Worm (Caenorhabditis elegans) whole organism, L2 larva: ENCODE results near the gene nfi-1.

ENCODE experiments used
- aly-2 ChIP-seq: fragments of 150-350 bp; optimal IDR thresholded peaks from 2 replicates; lab custom pipeline; 2014; ENCODE audit warnings: missing biosample characterization, missing genetic modification characterization
- ama-1 ChIP-seq: fragments of 150-350 bp; optimal IDR thresholded peaks from 2 replicates; lab custom pipeline; 2018; ENCODE audit warnings: inconsistent platforms
- dmd-4 ChIP-seq: sonication (generic microtip); optimal IDR thresholded peaks from 2 replicates; lab custom pipeline; 2017; ENCODE audit warnings: missing biosample characterization, missing genetic modification characterization
- egl-27 ChIP-seq: sonication (generic microtip); optimal IDR thresholded peaks from 3 replicates; lab custom pipeline; 2017; ENCODE audit warnings: missing biosample characterization, missing genetic modification reagents, missing genetic modification characterization
- elt-1 ChIP-seq: fragments of 150-350 bp; optimal IDR thresholded peaks from 2 replicates; lab custom pipeline; 2014; ENCODE audit warnings: missing biosample characterization, missing genetic modification characterization
- fos-1 ChIP-seq: fragments of 150-350 bp; optimal IDR thresholded peaks from 2 replicates; lab custom pipeline; 2014; ENCODE audit warnings: missing biosample characterization, missing genetic modification characterization
- mdl-1 ChIP-seq, 2 experiments: fragments of 150-350 bp in 1 of 2; sonication (generic microtip) in 1 of 2; optimal IDR thresholded peaks; 2 replicates each; lab custom pipeline; 2017; ENCODE audit warnings: missing biosample characterization in 2 of 2, missing genetic modification characterization in 2 of 2
- nhr-12 ChIP-seq: fragments of 150-350 bp; optimal IDR thresholded peaks from 2 replicates; lab custom pipeline; 2014; ENCODE audit warnings: missing biosample characterization, missing genetic modification characterization
- nhr-25 ChIP-seq: fragments of 150-350 bp; sonication (generic microtip); optimal IDR thresholded peaks from 3 replicates; lab custom pipeline; 2014; ENCODE audit warnings: missing biosample characterization, missing genetic modification characterization
- nhr-77 ChIP-seq: fragments of 150-350 bp; optimal IDR thresholded peaks from 2 replicates; lab custom pipeline; 2014; ENCODE audit warnings: missing biosample characterization, missing genetic modification characterization
- unc-39 ChIP-seq: fragments of 150-350 bp; optimal IDR thresholded peaks from 2 replicates; lab custom pipeline; 2014; ENCODE audit warnings: missing biosample characterization, missing genetic modification characterization
- unc-62 ChIP-seq: fragments of 150-350 bp; optimal IDR thresholded peaks from 2 replicates; lab custom pipeline; 2014; ENCODE audit warnings: missing biosample characterization, missing genetic modification reagents, missing genetic modification characterization
- zag-1 ChIP-seq: fragments of 150-350 bp; optimal IDR thresholded peaks from 2 replicates; lab custom pipeline; 2014; ENCODE audit warnings: missing biosample characterization, missing genetic modification characterization

DNA sequence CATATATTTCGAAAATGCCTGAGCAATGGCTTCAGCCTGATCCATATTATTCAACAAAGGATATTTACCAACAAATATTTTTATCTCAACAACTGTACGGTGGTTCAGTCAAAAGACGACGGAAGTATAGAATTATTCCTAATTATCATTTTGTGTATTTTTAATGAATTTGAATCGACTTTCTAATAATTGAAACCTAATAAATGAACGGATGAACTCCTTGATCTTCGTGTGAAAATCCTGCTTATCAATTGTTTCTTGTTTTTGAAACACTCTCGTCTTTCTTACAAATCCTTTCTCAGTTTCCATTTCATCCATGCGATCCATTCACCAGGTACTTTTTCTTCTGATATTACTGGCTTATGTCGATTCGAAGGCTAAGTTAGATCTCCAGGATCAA is 37.6 kb downstream of the nfi-1 start, which contains the start of gene F35D2.1:
- TF ChIP-seq ama-1 (lab: Kevin White, UChicago) (no peak), unc-62 (no peak), aly-2 (tag; lab: Kevin White, UChicago) (no peak), unc-39 (no peak), dmd-4 (tag; lab: Kevin White, UChicago) (no peak), nhr-77 (tag; lab: Kevin White, UChicago) (no peak), nhr-25 (no peak), fos-1 (tag; lab: Kevin White, UChicago) (no peak), zag-1 (tag; lab: Kevin White, UChicago) (no peak), nhr-12 (tag; lab: Kevin White, UChicago) (no peak), elt-1 (tag; lab: Kevin White, UChicago) (no peak), mdl-1 (tag; optimal IDR thresholded peaks at IDR 0.05; lab: Kevin White, UChicago) (no peak), egl-27 (tag; lab: Kevin White, UChicago) (no peak)
